Comparison of ENCODE assay signal across 1 fruit fly cellular context in genomic region chr3R:29290588-29291530, dm6.
A peak's percentile ranks its signal among the peaks of the same experiment; 100 is the strongest.
TF ChIP-seq lines count a peak whose summit lies in the region.

No protein-coding gene starts in this region.

TF ChIP-seq in whole organism, embryonic, 481 proteins besides CTCF, POLR2A, EP300 and RAD21 (continued from another document and continues in another):
- TF ChIP-seq CG10147 (GFP tag; optimal IDR thresholded peaks at IDR 0.05; lab: Kevin White, UChicago) (no peak), Sin3A (optimal IDR thresholded peaks at IDR 0.05; lab: Kevin White, UChicago) (no peak), CG14441 (GFP tag; IDR thresholded peaks at IDR 0.05; lab: Robert Waterston, UW) (0 out of 2 replicates have a peak, but pooled peaks have one; percentile 14), ara (GFP tag; IDR thresholded peaks at IDR 0.05; lab: Robert Waterston, UW) (no peak), Dad (GFP tag; optimal IDR thresholded peaks at IDR 0.05; lab: Kevin White, UChicago) (no peak), CG11247 (GFP tag; IDR thresholded peaks at IDR 0.05; lab: Robert Waterston, UW) (no peak), D19A (tag; optimal IDR thresholded peaks at IDR 0.05; lab: Kevin White, UChicago) (peak; percentile 74), bcd (GFP tag; optimal IDR thresholded peaks at IDR 0.05; lab: Kevin White, UChicago) (no peak), sna (GFP tag; IDR thresholded peaks at IDR 0.05; lab: Robert Waterston, UW; ENCODE audit: partially characterized antibody) (no peak), dm (GFP tag; optimal IDR thresholded peaks at IDR 0.05; lab: Kevin White, UChicago) (no peak), Adf1 (GFP tag; IDR thresholded peaks at IDR 0.05; lab: Robert Waterston, UW) (no peak), en (GFP tag; optimal IDR thresholded peaks at IDR 0.05; lab: Kevin White, UChicago) (no peak), CG10431 (GFP tag; optimal IDR thresholded peaks at IDR 0.05; lab: Kevin White, UChicago) (no peak), CG6683 (GFP tag; optimal IDR thresholded peaks at IDR 0.05; lab: Kevin White, UChicago) (no peak), CG34224 (GFP tag; IDR thresholded peaks at IDR 0.05; lab: Robert Waterston, UW; ENCODE audit: partially characterized antibody) (no peak), CG11560 (tag; IDR thresholded peaks at IDR 0.05; lab: Robert Waterston, UW) (no peak), Chrac-16 (GFP tag; optimal IDR thresholded peaks at IDR 0.05; lab: Kevin White, UChicago) (no peak), E2f1 (GFP tag; IDR thresholded peaks at IDR 0.05; lab: Robert Waterston, UW) (0 out of 2 replicates have a peak, but pooled peaks have one; percentile 20), dmrt11E (tag; optimal IDR thresholded peaks at IDR 0.05; lab: Kevin White, UChicago) (no peak), Six4 (GFP tag; optimal IDR thresholded peaks at IDR 0.05; lab: Kevin White, UChicago) (no peak), CG10959 (GFP tag; IDR thresholded peaks at IDR 0.05; lab: Robert Waterston, UW) (peak; percentile 53; the same call in 1 of the 2 replicates), CG2129 (GFP tag; IDR thresholded peaks at IDR 0.05; lab: Robert Waterston, UW; ENCODE audit: partially characterized antibody) (no peak), CG2199 (GFP tag; IDR thresholded peaks at IDR 0.05; lab: Robert Waterston, UW) (no peak), exex (tag; optimal IDR thresholded peaks at IDR 0.05; lab: Kevin White, UChicago) (no peak), CG15269 (tag; optimal IDR thresholded peaks at IDR 0.05; lab: Kevin White, UChicago) (no peak), fd64A (GFP tag; optimal IDR thresholded peaks at IDR 0.05; lab: Kevin White, UChicago) (no peak), Oaz (GFP tag; IDR thresholded peaks at IDR 0.05; lab: Robert Waterston, UW) (no peak), onecut (GFP tag; IDR thresholded peaks at IDR 0.05; lab: Robert Waterston, UW) (no peak), peb (GFP tag; IDR thresholded peaks at IDR 0.05; lab: Robert Waterston, UW) (no peak), sr (GFP tag; IDR thresholded peaks at IDR 0.05; lab: Robert Waterston, UW) (no peak), sima (GFP tag; optimal IDR thresholded peaks at IDR 0.05; lab: Kevin White, UChicago) (no peak), Hr51 (GFP tag; optimal IDR thresholded peaks at IDR 0.05; lab: Kevin White, UChicago) (no peak), CG18764 (GFP tag; optimal IDR thresholded peaks at IDR 0.05; lab: Kevin White, UChicago) (no peak), CG30403 (GFP tag; optimal IDR thresholded peaks at IDR 0.05; lab: Kevin White, UChicago) (no peak), knrl (GFP tag; IDR thresholded peaks at IDR 0.05; lab: Robert Waterston, UW; ENCODE audit: partially characterized antibody) (no peak), dmrt99B (tag; optimal IDR thresholded peaks at IDR 0.05; lab: Kevin White, UChicago) (peak; percentile 2), CG16815 (GFP tag; optimal IDR thresholded peaks at IDR 0.05; lab: Kevin White, UChicago) (no peak), ind (GFP tag; optimal IDR thresholded peaks at IDR 0.05; lab: Kevin White, UChicago) (no peak), CG14667 (GFP tag; IDR thresholded peaks at IDR 0.05; lab: Robert Waterston, UW) (no peak), bab2 (GFP tag; optimal IDR thresholded peaks at IDR 0.05; lab: Kevin White, UChicago) (no peak), kay (GFP tag; optimal IDR thresholded peaks at IDR 0.05; lab: Kevin White, UChicago) (no peak), Neu2 (GFP tag; optimal IDR thresholded peaks at IDR 0.05; lab: Kevin White, UChicago; ENCODE audit: borderline replicate concordance) (no peak), otp (GFP tag; IDR thresholded peaks at IDR 0.05; lab: Robert Waterston, UW) (no peak), oc (tag; optimal IDR thresholded peaks at IDR 0.05; lab: Kevin White, UChicago) (no peak), Eip74EF (GFP tag; optimal IDR thresholded peaks at IDR 0.05; lab: Kevin White, UChicago) (no peak), yki (optimal IDR thresholded peaks at IDR 0.05; lab: Kevin White, UChicago) (no peak), usp (GFP tag; optimal IDR thresholded peaks at IDR 0.05; lab: Kevin White, UChicago) (no peak), CHES-1-like (GFP tag; optimal IDR thresholded peaks at IDR 0.05; lab: Kevin White, UChicago) (no peak), Nf-YC (tag; optimal IDR thresholded peaks at IDR 0.05; lab: Kevin White, UChicago) (no peak), ssp (GFP tag; IDR thresholded peaks at IDR 0.05; lab: Robert Waterston, UW) (no peak), Dbx (GFP tag; IDR thresholded peaks at IDR 0.05; lab: Robert Waterston, UW) (no peak), Awh (GFP tag; IDR thresholded peaks at IDR 0.05; lab: Robert Waterston, UW) (no peak), CG2202 (tag; optimal IDR thresholded peaks at IDR 0.05; lab: Kevin White, UChicago) (no peak), run (tag; optimal IDR thresholded peaks at IDR 0.05; lab: Kevin White, UChicago) (no peak), Gug (GFP tag; IDR thresholded peaks at IDR 0.05; lab: Robert Waterston, UW) (peak; percentile 4; the same call in 1 of the 4 replicates), Bdp1 (GFP tag; optimal IDR thresholded peaks at IDR 0.05; lab: Kevin White, UChicago) (no peak), btn (GFP tag; optimal IDR thresholded peaks at IDR 0.05; lab: Kevin White, UChicago) (no peak), Asciz (GFP tag; optimal IDR thresholded peaks at IDR 0.05; lab: Kevin White, UChicago) (peak; percentile 1), gcm (GFP tag; optimal IDR thresholded peaks at IDR 0.05; lab: Kevin White, UChicago) (peak; percentile 85), CG15696 (tag; optimal IDR thresholded peaks at IDR 0.05; lab: Kevin White, UChicago) (peak; percentile 17), CG16779 (GFP tag; IDR thresholded peaks at IDR 0.05; lab: Robert Waterston, UW) (no peak), CG4820 (GFP tag; optimal IDR thresholded peaks at IDR 0.05; lab: Kevin White, UChicago) (no peak), sim (GFP tag; IDR thresholded peaks at IDR 0.05; lab: Robert Waterston, UW) (no peak), eve (GFP tag; optimal IDR thresholded peaks at IDR 0.05; lab: Kevin White, UChicago) (no peak), D (optimal IDR thresholded peaks at IDR 0.05; lab: Kevin White, UChicago) (no peak), D (GFP tag; optimal IDR thresholded peaks at IDR 0.05; lab: Kevin White, UChicago) (no peak), CG1832 (GFP tag; optimal IDR thresholded peaks at IDR 0.05; lab: Kevin White, UChicago) (no peak), crc (GFP tag; optimal IDR thresholded peaks at IDR 0.05; lab: Kevin White, UChicago) (no peak), C15 (GFP tag; IDR thresholded peaks at IDR 0.05; lab: Robert Waterston, UW) (no peak), CG18599 (GFP tag; optimal IDR thresholded peaks at IDR 0.05; lab: Kevin White, UChicago) (peak; percentile 2), dan (GFP tag; IDR thresholded peaks at IDR 0.05; lab: Robert Waterston, UW) (no peak), zen (tag; optimal IDR thresholded peaks at IDR 0.05; lab: Kevin White, UChicago) (no peak), ab (GFP tag; optimal IDR thresholded peaks at IDR 0.05; lab: Kevin White, UChicago) (no peak), toy (GFP tag; IDR thresholded peaks at IDR 0.05; lab: Robert Waterston, UW) (no peak), Mes4 (GFP tag; optimal IDR thresholded peaks at IDR 0.05; lab: Kevin White, UChicago) (no peak), Rfx (GFP tag; IDR thresholded peaks at IDR 0.05; lab: Robert Waterston, UW) (0 out of 2 replicates have a peak, but pooled peaks have one; percentile 18), zfh1 (GFP tag; IDR thresholded peaks at IDR 0.05; lab: Robert Waterston, UW) (peak; percentile 42; the same call in 1 of the 3 replicates), nom (GFP tag; optimal IDR thresholded peaks at IDR 0.05; lab: Kevin White, UChicago) (peak; percentile 37), phol (tag; optimal IDR thresholded peaks at IDR 0.05; lab: Kevin White, UChicago) (peak; percentile 42), pan (optimal IDR thresholded peaks at IDR 0.05; lab: Kevin White, UChicago) (no peak), pan (GFP tag; optimal IDR thresholded peaks at IDR 0.05 in 1 of 2, IDR thresholded peaks at IDR 0.05 in 1 of 2) (peak in 1 of 2 experiments; percentile 31), ham (GFP tag; IDR thresholded peaks at IDR 0.05; lab: Robert Waterston, UW) (no peak), CG3281 (GFP tag; optimal IDR thresholded peaks at IDR 0.05; lab: Kevin White, UChicago) (no peak), gfzf (GFP tag; optimal IDR thresholded peaks at IDR 0.05; lab: Kevin White, UChicago) (no peak), row (GFP tag; IDR thresholded peaks at IDR 0.05; lab: Robert Waterston, UW) (no peak), prd (optimal IDR thresholded peaks at IDR 0.05; lab: Kevin White, UChicago) (no peak), prd (GFP tag; IDR thresholded peaks at IDR 0.05; lab: Robert Waterston, UW) (peak; percentile 64; the same call in 2 of the 3 replicates), Meics (GFP tag; optimal IDR thresholded peaks at IDR 0.05; lab: Kevin White, UChicago) (no peak), vvl (GFP tag; IDR thresholded peaks at IDR 0.05; lab: Robert Waterston, UW) (peak; percentile 49; the same call in 1 of the 2 replicates), CG4404 (GFP tag; IDR thresholded peaks at IDR 0.05; lab: Robert Waterston, UW) (peak; percentile 50; the same call in 1 of the 2 replicates), Mad (GFP tag; optimal IDR thresholded peaks at IDR 0.05; lab: Kevin White, UChicago) (no peak), HLHmδ (GFP tag; optimal IDR thresholded peaks at IDR 0.05; lab: Kevin White, UChicago) (no peak), Dek (tag; optimal IDR thresholded peaks at IDR 0.05; lab: Kevin White, UChicago) (no peak), CG3838 (GFP tag; optimal IDR thresholded peaks at IDR 0.05; lab: Kevin White, UChicago) (no peak), NC2α (GFP tag; optimal IDR thresholded peaks at IDR 0.05; lab: Kevin White, UChicago) (no peak), pzg (GFP tag; optimal IDR thresholded peaks at IDR 0.05; lab: Kevin White, UChicago) (no peak), CG34422 (GFP tag; IDR thresholded peaks at IDR 0.05; lab: Robert Waterston, UW) (peak; percentile 22; the same call in 1 of the 3 replicates), sisA (GFP tag; IDR thresholded peaks at IDR 0.05; lab: Robert Waterston, UW) (0 out of 2 replicates have a peak, but pooled peaks have one; percentile 27), CrebB (tag; optimal IDR thresholded peaks at IDR 0.05; lab: Kevin White, UChicago) (no peak), CG7839 (tag; optimal IDR thresholded peaks at IDR 0.05; lab: Kevin White, UChicago) (no peak), ken (GFP tag; IDR thresholded peaks at IDR 0.05; lab: Robert Waterston, UW) (no peak), her (GFP tag; optimal IDR thresholded peaks at IDR 0.05; lab: Kevin White, UChicago) (no peak), crp (GFP tag; optimal IDR thresholded peaks at IDR 0.05; lab: Kevin White, UChicago) (no peak), CG14014 (GFP tag; IDR thresholded peaks at IDR 0.05; lab: Robert Waterston, UW) (no peak), gem (tag; optimal IDR thresholded peaks at IDR 0.05; lab: Kevin White, UChicago) (peak; percentile 36), fd102C (GFP tag; optimal IDR thresholded peaks at IDR 0.05; lab: Kevin White, UChicago) (no peak), CG34376 (GFP tag; optimal IDR thresholded peaks at IDR 0.05; lab: Kevin White, UChicago) (no peak), B-H1 (GFP tag; IDR thresholded peaks at IDR 0.05; lab: Robert Waterston, UW) (no peak), CG3995 (GFP tag; optimal IDR thresholded peaks at IDR 0.05; lab: Kevin White, UChicago) (no peak), Dfd (GFP tag; optimal IDR thresholded peaks at IDR 0.05; lab: Kevin White, UChicago) (no peak), chinmo (GFP tag; IDR thresholded peaks at IDR 0.05; lab: Robert Waterston, UW; ENCODE audit: partially characterized antibody) (no peak), CG11398 (GFP tag; optimal IDR thresholded peaks at IDR 0.05; lab: Kevin White, UChicago) (no peak), H2.0 (GFP tag; IDR thresholded peaks at IDR 0.05; lab: Robert Waterston, UW) (no peak), CG32532 (GFP tag; IDR thresholded peaks at IDR 0.05; lab: Robert Waterston, UW) (no peak), Side (GFP tag; optimal IDR thresholded peaks at IDR 0.05; lab: Kevin White, UChicago) (no peak), Ravus (GFP tag; IDR thresholded peaks at IDR 0.05; lab: Robert Waterston, UW) (no peak), CG7928 (GFP tag; optimal IDR thresholded peaks at IDR 0.05; lab: Kevin White, UChicago) (no peak), NK7.1 (GFP tag; optimal IDR thresholded peaks at IDR 0.05; lab: Kevin White, UChicago) (no peak), NC2β (GFP tag; optimal IDR thresholded peaks at IDR 0.05; lab: Kevin White, UChicago) (no peak), Sry-δ (GFP tag; optimal IDR thresholded peaks at IDR 0.05; lab: Kevin White, UChicago) (no peak), ac (GFP tag; optimal IDR thresholded peaks at IDR 0.05; lab: Kevin White, UChicago) (no peak), vnd (GFP tag; IDR thresholded peaks at IDR 0.05; lab: Robert Waterston, UW; ENCODE audit: partially characterized antibody) (no peak), nerfin-2 (GFP tag; IDR thresholded peaks at IDR 0.05; lab: Robert Waterston, UW; ENCODE audit: partially characterized antibody) (no peak), tna (GFP tag; IDR thresholded peaks at IDR 0.05; lab: Robert Waterston, UW; ENCODE audit: partially characterized antibody) (no peak), CG3726 (GFP tag; IDR thresholded peaks at IDR 0.05; lab: Robert Waterston, UW) (0 out of 3 replicates have a peak, but pooled peaks have one; percentile 7), CG17829 (tag; optimal IDR thresholded peaks at IDR 0.05; lab: Kevin White, UChicago) (peak; percentile 15), TFAM (GFP tag; optimal IDR thresholded peaks at IDR 0.05; lab: Kevin White, UChicago) (no peak), ci (GFP tag; IDR thresholded peaks at IDR 0.05; lab: Robert Waterston, UW) (no peak), CG3065 (GFP tag; optimal IDR thresholded peaks at IDR 0.05; lab: Kevin White, UChicago) (no peak), Poxn (GFP tag; IDR thresholded peaks at IDR 0.05; lab: Robert Waterston, UW) (no peak), Tbp (GFP tag; optimal IDR thresholded peaks at IDR 0.05; lab: Kevin White, UChicago) (no peak), CG4328 (GFP tag; optimal IDR thresholded peaks at IDR 0.05; lab: Kevin White, UChicago) (no peak), chif (GFP tag; optimal IDR thresholded peaks at IDR 0.05; lab: Kevin White, UChicago) (no peak), CG18262 (tag; optimal IDR thresholded peaks at IDR 0.05; lab: Kevin White, UChicago) (peak; percentile 36), Fer2 (tag; optimal IDR thresholded peaks at IDR 0.05; lab: Kevin White, UChicago) (no peak), twi (tag; optimal IDR thresholded peaks at IDR 0.05; lab: Kevin White, UChicago) (peak; percentile 54), lilli (GFP tag; optimal IDR thresholded peaks at IDR 0.05; lab: Kevin White, UChicago) (no peak)
